Fruit fly (Drosophila melanogaster) whole organism, adult: ENCODE measurements around the gene La.

ENCODE experiments used
- CG11617 ChIP-seq: fragments of 200-800 bp; sonication (Bioruptor generic); optimal IDR thresholded peaks from 2 replicates; lab custom pipeline; 2017; ENCODE audit warnings: mild to moderate bottlenecking, missing biosample characterization, missing genetic modification reagents, missing genetic modification characterization
- CG12768 ChIP-seq: fragments of 200-800 bp; sonication (Bioruptor generic); optimal IDR thresholded peaks from 2 replicates; lab custom pipeline; 2017; ENCODE audit warnings: missing biosample characterization, missing genetic modification characterization, mild to moderate bottlenecking, moderate library complexity, missing genetic modification reagents
- CG14711 ChIP-seq: fragments of 200-800 bp; sonication (Bioruptor generic); optimal IDR thresholded peaks from 2 replicates; lab custom pipeline; 2018; ENCODE audit warnings: missing biosample characterization, mild to moderate bottlenecking, missing genetic modification characterization, moderate library complexity
- CG1620 ChIP-seq: fragments of 200-800 bp; sonication (Bioruptor generic); optimal IDR thresholded peaks from 2 replicates; lab custom pipeline; 2016; ENCODE audit warnings: missing biosample characterization, missing genetic modification characterization
- CG33017 ChIP-seq: fragments of 200-800 bp; sonication (Bioruptor generic); optimal IDR thresholded peaks from 2 replicates; lab custom pipeline; 2018; ENCODE audit warnings: missing biosample characterization, mild to moderate bottlenecking, missing genetic modification characterization, moderate library complexity
- CG5204 ChIP-seq: fragments of 200-800 bp; sonication (Bioruptor generic); optimal IDR thresholded peaks from 2 replicates; lab custom pipeline; 2016; ENCODE audit warnings: missing biosample characterization, missing genetic modification characterization
- CG7045 ChIP-seq: fragments of 200-800 bp; sonication (Bioruptor generic); optimal IDR thresholded peaks from 2 replicates; lab custom pipeline; 2017; ENCODE audit warnings: missing biosample characterization, mild to moderate bottlenecking, missing genetic modification characterization
- CG7101 ChIP-seq: fragments of 200-800 bp; sonication (Bioruptor generic); optimal IDR thresholded peaks from 2 replicates; lab custom pipeline; 2018; ENCODE audit warnings: missing biosample characterization, mild to moderate bottlenecking, missing genetic modification characterization, moderate library complexity
- Clk ChIP-seq: fragments of 200-800 bp; sonication (Bioruptor generic); optimal IDR thresholded peaks from 2 replicates; lab custom pipeline; 2017; ENCODE audit warnings: missing biosample characterization, missing genetic modification characterization
- Crg-1 ChIP-seq: fragments of 200-800 bp; sonication (Bioruptor generic); optimal IDR thresholded peaks from 2 replicates; lab custom pipeline; 2016; ENCODE audit warnings: missing biosample characterization, missing genetic modification characterization
- Hr96 ChIP-seq: fragments of 200-800 bp; sonication (Bioruptor generic); optimal IDR thresholded peaks from 2 replicates; lab custom pipeline; 2016; ENCODE audit warnings: missing biosample characterization, missing genetic modification characterization
- Mnt ChIP-seq: fragments of 200-800 bp; sonication (Bioruptor generic); optimal IDR thresholded peaks from 2 replicates; lab custom pipeline; 2016; ENCODE audit warnings: missing biosample characterization, mild to moderate bottlenecking, missing genetic modification characterization
- bab1 ChIP-seq: fragments of 200-800 bp; sonication (Bioruptor generic); optimal IDR thresholded peaks from 3 replicates; lab custom pipeline; 2019; ENCODE audit warnings: missing biosample characterization, mild to moderate bottlenecking, missing genetic modification characterization, moderate library complexity
- cic ChIP-seq: fragments of 200-800 bp; sonication (Bioruptor generic); optimal IDR thresholded peaks from 2 replicates; lab custom pipeline; 2017; ENCODE audit warnings: missing biosample characterization, mild to moderate bottlenecking, missing genetic modification characterization, moderate library complexity
- cnc ChIP-seq, 2 experiments: fragments of >200 bp; optimal IDR thresholded peaks; 2 replicates each; lab custom pipeline; 2017
- kay ChIP-seq: fragments of 200-800 bp; sonication (Bioruptor generic); peaks from one replicate; lab custom pipeline; 2016; ENCODE audit warnings: missing biosample characterization, missing genetic modification characterization, borderline replicate concordance
- ovo ChIP-seq: fragments of 200-800 bp; sonication (Bioruptor generic); optimal IDR thresholded peaks from 2 replicates; lab custom pipeline; 2016; ENCODE audit warnings: missing biosample characterization, missing genetic modification characterization
- pad ChIP-seq: fragments of 200-800 bp; sonication (Bioruptor generic); optimal IDR thresholded peaks from 3 replicates; lab custom pipeline; 2017; ENCODE audit warnings: missing biosample characterization, missing genetic modification characterization, mild to moderate bottlenecking, moderate library complexity, missing genetic modification reagents
- tj ChIP-seq: fragments of 200-800 bp; sonication (Bioruptor generic); optimal IDR thresholded peaks from 3 replicates; lab custom pipeline; 2017; ENCODE audit warnings: missing biosample characterization, mild to moderate bottlenecking, missing genetic modification characterization, moderate library complexity
- toe ChIP-seq: fragments of 200-800 bp; sonication (Bioruptor generic); optimal IDR thresholded peaks from 2 replicates; lab custom pipeline; 2016; ENCODE audit warnings: missing biosample characterization, missing genetic modification characterization

Gene La

dm6 chr2L:20374054-20374507, 24.3 kb upstream of the La start, which contains the start of gene Ugt37A1:
Ugt37A1 (minus strand) TSS chr2L:20374104.
- no peak for TF ChIP-seq Mnt (GFP tag; lab: Kevin White, UChicago)
- TF ChIP-seq CG7045 (GFP tag; lab: Kevin White, UChicago), result no peak
- TF ChIP-seq cnc (optimal IDR thresholded peaks at IDR 0.05; lab: Kevin White, UChicago), result no peak
- peak; percentile 11 for TF ChIP-seq kay (GFP tag; lab: Kevin White, UChicago)
- no peak for TF ChIP-seq cic (GFP tag; lab: Kevin White, UChicago)
- no peak for TF ChIP-seq CG12768 (GFP tag; lab: Kevin White, UChicago)
- no peak for TF ChIP-seq CG5204 (GFP tag; lab: Kevin White, UChicago)

dm6 chr2L:20371451-20371850, 21.6 kb upstream of the La start:
- TF ChIP-seq Hr96 (GFP tag; lab: Kevin White, UChicago) (no peak), Mnt (GFP tag; lab: Kevin White, UChicago) (no peak), pad (GFP tag; lab: Kevin White, UChicago) (no peak), kay (GFP tag; lab: Kevin White, UChicago) (no peak), Crg-1 (GFP tag; lab: Kevin White, UChicago) (no peak), ovo (GFP tag; lab: Kevin White, UChicago) (no peak)

- TF ChIP-seq Hr96 (GFP tag; lab: Kevin White, UChicago) (no peak), kay (GFP tag; lab: Kevin White, UChicago) (no peak), CG7045 (GFP tag; lab: Kevin White, UChicago) (no peak), CG7101 (no peak)
These were observed 20.3 kb upstream of the La start for dm6 chr2L:20370151-20370550.

- TF ChIP-seq CG5204 (GFP tag; lab: Kevin White, UChicago), result no peak
- no peak for TF ChIP-seq CG7045 (GFP tag; lab: Kevin White, UChicago)
- no peak for TF ChIP-seq Hr96 (GFP tag; lab: Kevin White, UChicago)
- TF ChIP-seq kay (GFP tag; lab: Kevin White, UChicago), result no peak
- no peak for TF ChIP-seq toe
- no peak for TF ChIP-seq CG12768 (GFP tag; lab: Kevin White, UChicago)
These were observed 2.9 kb upstream of the La start for dm6 chr2L:20352727-20353126.

- TF ChIP-seq tj (no peak), Hr96 (GFP tag; lab: Kevin White, UChicago) (no peak), CG12768 (GFP tag; lab: Kevin White, UChicago) (no peak), ovo (GFP tag; lab: Kevin White, UChicago) (no peak), CG14711 (tag; lab: Kevin White, UChicago) (no peak), pad (GFP tag; lab: Kevin White, UChicago) (no peak), CG11617 (no peak), CG1620 (GFP tag; lab: Kevin White, UChicago) (no peak), Clk (GFP tag; lab: Kevin White, UChicago) (no peak), CG5204 (GFP tag; lab: Kevin White, UChicago) (no peak)
These were observed 2.4 kb upstream of the La start for dm6 chr2L:20352200-20352599.

- TF ChIP-seq ovo (GFP tag; lab: Kevin White, UChicago) (no peak), CG11617 (no peak), cic (GFP tag; lab: Kevin White, UChicago) (no peak), bab1 (GFP tag; lab: Kevin White, UChicago) (no peak), CG5204 (GFP tag; lab: Kevin White, UChicago) (no peak)
These were observed 1.9 kb upstream of the La start for dm6 chr2L:20351723-20352122.

- TF ChIP-seq pad (GFP tag; lab: Kevin White, UChicago) (peak; percentile 3), CG11617 (no peak)
These were observed 7.8 kb downstream of the La start for dm6 chr2L:20341999-20342325.

dm6 chr2L:20341211-20341998, 8.4 kb downstream of the La start:
- TF ChIP-seq Clk (GFP tag; lab: Kevin White, UChicago) (no peak), CG33017 (tag; lab: Kevin White, UChicago) (no peak), Crg-1 (GFP tag; lab: Kevin White, UChicago) (no peak), tj (no peak), cic (GFP tag; lab: Kevin White, UChicago) (no peak), kay (GFP tag; lab: Kevin White, UChicago) (no peak), ovo (GFP tag; lab: Kevin White, UChicago) (no peak), CG14711 (tag; lab: Kevin White, UChicago) (no peak), pad (GFP tag; lab: Kevin White, UChicago) (peak; percentile 17), CG7045 (GFP tag; lab: Kevin White, UChicago) (no peak), bab1 (GFP tag; lab: Kevin White, UChicago) (peak; percentile 4), toe (no peak)
